Worm (Caenorhabditis elegans) whole organism, young adult: Measurements from ENCODE around the gene srx-135.

Experiments used
- B0019.2 ChIP-seq: fragments of 200-800 bp; sonication (Bioruptor generic); conservative IDR thresholded peaks from 2 replicates; pipeline ENCODE4 v1.3.6; 2022; ENCODE audit warnings: missing genetic modification reagents, missing genetic modification characterization, missing compliant biosample characterization
- C06A6.2 ChIP-seq: fragments of 200-800 bp; sonication (Bioruptor generic); conservative IDR thresholded peaks from 2 replicates; pipeline ENCODE4 v1.3.6; 2022; ENCODE audit warnings: missing genetic modification characterization, missing compliant biosample characterization
- D2030.7 ChIP-seq: fragments of 200-800 bp; sonication (Bioruptor generic); IDR thresholded peaks from 2 replicates; pipeline ENCODE4 v1.3.6; 2022; ENCODE audit warnings: missing genetic modification reagents, missing genetic modification characterization, missing compliant biosample characterization
- F10E7.11 ChIP-seq: sonication (generic microtip); optimal IDR thresholded peaks from 2 replicates; lab custom pipeline; 2017; ENCODE audit warnings: mild to moderate bottlenecking, missing genetic modification characterization, moderate library complexity, missing compliant biosample characterization
- F22D6.2 ChIP-seq: sonication (generic microtip); optimal IDR thresholded peaks from 2 replicates; lab custom pipeline; 2016; ENCODE audit warnings: mild to moderate bottlenecking, missing genetic modification characterization, missing compliant biosample characterization
- F23B12.7 ChIP-seq: sonication (generic microtip); optimal IDR thresholded peaks from 2 replicates; lab custom pipeline; 2017; ENCODE audit warnings: missing genetic modification characterization, mild to moderate bottlenecking, missing compliant biosample characterization, antibody characterized with exemption, moderate library complexity; ENCODE audit not compliant: insufficient read depth
- F33H1.4 ChIP-seq: fragments of 200-800 bp; sonication (Bioruptor generic); IDR thresholded peaks from 2 replicates; pipeline ENCODE4 v1.3.6; 2022; ENCODE audit warnings: missing genetic modification reagents, missing genetic modification characterization, missing compliant biosample characterization
- F49E8.2 ChIP-seq: sonication (generic microtip); optimal IDR thresholded peaks from 3 replicates; lab custom pipeline; 2017; ENCODE audit warnings: missing genetic modification characterization, mild to moderate bottlenecking, missing compliant biosample characterization, antibody characterized with exemption, moderate library complexity; ENCODE audit not compliant: insufficient read depth
- F57A8.1 ChIP-seq: fragments of 200-800 bp; sonication (Bioruptor generic); optimal IDR thresholded peaks from 2 replicates; lab custom pipeline; 2018; ENCODE audit warnings: mild to moderate bottlenecking, missing genetic modification characterization, moderate library complexity, missing compliant biosample characterization
- Y53F4B.3 ChIP-seq: fragments of 200-800 bp; sonication (Bioruptor generic); IDR thresholded peaks from 2 replicates; pipeline ENCODE4 v1.3.6; 2022; ENCODE audit warnings: missing genetic modification reagents, missing genetic modification characterization, missing compliant biosample characterization
- Y53G8AR.9 ChIP-seq: fragments of 200-800 bp; sonication (Bioruptor generic); conservative IDR thresholded peaks from 2 replicates; pipeline ENCODE4 v1.3.6; 2022; ENCODE audit warnings: missing genetic modification reagents, missing genetic modification characterization, missing compliant biosample characterization
- ZK185.1 ChIP-seq: sonication (generic microtip); optimal IDR thresholded peaks from 2 replicates; lab custom pipeline; 2016; ENCODE audit warnings: mild to moderate bottlenecking, missing genetic modification characterization, missing compliant biosample characterization; ENCODE audit not compliant: poor library complexity, severe bottlenecking
- akir-1 ChIP-seq: fragments of 200-800 bp; sonication (Bioruptor generic); optimal IDR thresholded peaks from 2 replicates; lab custom pipeline; 2018; ENCODE audit warnings: mild to moderate bottlenecking, missing genetic modification characterization, moderate library complexity, missing compliant biosample characterization
- ama-1 ChIP-seq, 3 experiments: fragments of 150-350 bp in 1 of 3; sonication (generic microtip) in 2 of 3; optimal IDR thresholded peaks; 2 replicates each; lab custom pipeline; 2014 to 2018; ENCODE audit warnings: missing biosample characterization in 2 of 3, missing genetic modification characterization in 2 of 3, missing genetic modification reagents in 2 of 3
- aptf-2 ChIP-seq: fragments of 200-800 bp; sonication (Bioruptor generic); conservative IDR thresholded peaks from 2 replicates; pipeline ENCODE4 v1.3.6; 2022; ENCODE audit warnings: missing genetic modification reagents, missing genetic modification characterization, missing compliant biosample characterization
- aptf-3 ChIP-seq: fragments of 200-800 bp; sonication (Bioruptor generic); IDR thresholded peaks from 2 replicates; pipeline ENCODE4 v1.3.6; 2022; ENCODE audit warnings: missing genetic modification characterization, missing compliant biosample characterization
- attf-3 ChIP-seq: fragments of 200-800 bp; sonication (Bioruptor generic); conservative IDR thresholded peaks from 2 replicates; pipeline ENCODE4 v1.3.6; 2022; ENCODE audit warnings: missing genetic modification reagents, missing genetic modification characterization, missing compliant biosample characterization
- ceh-27 ChIP-seq: fragments of 200-800 bp; sonication (Bioruptor generic); optimal IDR thresholded peaks from 2 replicates; lab custom pipeline; 2018; ENCODE audit warnings: mild to moderate bottlenecking, missing genetic modification characterization, moderate library complexity, missing compliant biosample characterization
- ceh-91 ChIP-seq: fragments of 200-800 bp; sonication (Bioruptor generic); IDR thresholded peaks from 2 replicates; pipeline ENCODE4 v1.3.6; 2022; ENCODE audit warnings: missing genetic modification reagents, missing genetic modification characterization, missing compliant biosample characterization
- dox-1 ChIP-seq: fragments of 200-800 bp; sonication (Bioruptor generic); IDR thresholded peaks from 2 replicates; pipeline ENCODE4 v1.3.6; 2022; ENCODE audit warnings: missing genetic modification reagents, missing genetic modification characterization, missing compliant biosample characterization
- dpff-1 ChIP-seq: sonication (generic microtip); optimal IDR thresholded peaks from 2 replicates; lab custom pipeline; 2017; ENCODE audit warnings: mild to moderate bottlenecking, missing genetic modification characterization, missing compliant biosample characterization
- dpl-1 ChIP-seq: fragments of 150-350 bp; optimal IDR thresholded peaks from 2 replicates; lab custom pipeline; 2014; ENCODE audit warnings: missing biosample characterization, missing genetic modification reagents, missing genetic modification characterization
- efl-1 ChIP-seq: fragments of 150-350 bp; optimal IDR thresholded peaks from 2 replicates; lab custom pipeline; 2014; ENCODE audit warnings: missing biosample characterization, missing genetic modification reagents, missing genetic modification characterization
- egrh-3 ChIP-seq: fragments of 200-800 bp; sonication (Bioruptor generic); IDR thresholded peaks from 2 replicates; pipeline ENCODE4 v1.3.6; 2022; ENCODE audit warnings: missing genetic modification reagents, missing genetic modification characterization, missing compliant biosample characterization
- ets-4 ChIP-seq: fragments of 200-800 bp; sonication (Bioruptor generic); optimal IDR thresholded peaks from 2 replicates; lab custom pipeline; 2018; ENCODE audit warnings: mild to moderate bottlenecking, missing genetic modification characterization, missing compliant biosample characterization
- hlh-26 ChIP-seq: fragments of 200-800 bp; sonication (Bioruptor generic); conservative IDR thresholded peaks from 2 replicates; pipeline ENCODE4 v1.3.6; 2022; ENCODE audit warnings: missing genetic modification reagents, missing genetic modification characterization, missing compliant biosample characterization
- hmg-1.2 ChIP-seq: fragments of 200-800 bp; sonication (Bioruptor generic); IDR thresholded peaks from 2 replicates; pipeline ENCODE4 v1.3.6; 2022; ENCODE audit warnings: missing genetic modification reagents, missing genetic modification characterization, missing compliant biosample characterization
- lag-1 ChIP-seq: fragments of 200-800 bp; sonication (Bioruptor generic); IDR thresholded peaks from 2 replicates; pipeline ENCODE4 v1.3.6; 2022; ENCODE audit warnings: missing genetic modification reagents, missing genetic modification characterization, missing compliant biosample characterization
- lin-26 ChIP-seq: fragments of 200-800 bp; sonication (Bioruptor generic); IDR thresholded peaks from 2 replicates; pipeline ENCODE4 v1.3.6; 2022; ENCODE audit warnings: missing genetic modification reagents, missing genetic modification characterization, missing compliant biosample characterization
- lsl-1 ChIP-seq: fragments of 200-800 bp; sonication (Bioruptor generic); optimal IDR thresholded peaks from 2 replicates; lab custom pipeline; 2018; ENCODE audit warnings: mild to moderate bottlenecking, missing genetic modification characterization, moderate library complexity, missing compliant biosample characterization
- madf-10 ChIP-seq: sonication (generic microtip); optimal IDR thresholded peaks from 2 replicates; lab custom pipeline; 2016; ENCODE audit warnings: mild to moderate bottlenecking, missing genetic modification characterization, missing compliant biosample characterization
- madf-3 ChIP-seq: fragments of 200-800 bp; sonication (Bioruptor generic); IDR thresholded peaks from 2 replicates; pipeline ENCODE4 v1.3.6; 2022; ENCODE audit warnings: missing genetic modification reagents, missing genetic modification characterization, missing compliant biosample characterization
- madf-6 ChIP-seq: fragments of 200-800 bp; sonication (Bioruptor generic); IDR thresholded peaks from 2 replicates; pipeline ENCODE4 v1.3.6; 2022; ENCODE audit warnings: missing genetic modification reagents, missing genetic modification characterization, missing compliant biosample characterization
- nhr-179 ChIP-seq: sonication (generic microtip); optimal IDR thresholded peaks from 2 replicates; lab custom pipeline; 2016; ENCODE audit warnings: mild to moderate bottlenecking, missing genetic modification characterization, missing compliant biosample characterization
- nhr-80 ChIP-seq: sonication (generic microtip); optimal IDR thresholded peaks from 2 replicates; lab custom pipeline; 2016; ENCODE audit warnings: missing genetic modification characterization, missing compliant biosample characterization
- rcor-1 ChIP-seq: fragments of 200-800 bp; sonication (Bioruptor generic); IDR thresholded peaks from 2 replicates; pipeline ENCODE4 v1.3.6; 2022; ENCODE audit warnings: missing genetic modification reagents, missing genetic modification characterization, missing compliant biosample characterization
- rec-8 ChIP-seq, 2 experiments: sonication (generic microtip); optimal IDR thresholded peaks; 2 replicates each; lab custom pipeline; 2016; ENCODE audit warnings: mild to moderate bottlenecking in 2 of 2, missing genetic modification characterization in 2 of 2, missing genetic modification reagents in 2 of 2, missing genotype in 2 of 2, missing biosample characterization in 1 of 2, missing compliant biosample characterization in 1 of 2, moderate library complexity in 1 of 2
- repo-1 ChIP-seq: sonication (generic microtip); optimal IDR thresholded peaks from 2 replicates; lab custom pipeline; 2017; ENCODE audit warnings: mild to moderate bottlenecking, missing genetic modification characterization, missing compliant biosample characterization
- snpc-1.3 ChIP-seq: sonication (generic microtip); optimal IDR thresholded peaks from 2 replicates; lab custom pipeline; 2017; ENCODE audit warnings: missing genetic modification characterization, mild to moderate bottlenecking, missing compliant biosample characterization, antibody characterized with exemption, moderate library complexity, missing genotype, missing genetic modification reagents; ENCODE audit not compliant: insufficient read depth
- snpc-4 ChIP-seq, 5 experiments: fragments of 150-350 bp in 1 of 5; sonication (generic microtip) in 4 of 5; optimal IDR thresholded peaks; 2 replicates each; lab custom pipeline; 2014 to 2018; ENCODE audit warnings: missing genetic modification characterization in 5 of 5, missing biosample characterization in 3 of 5, antibody characterized with exemption in 2 of 5, mild to moderate bottlenecking in 2 of 5, missing compliant biosample characterization in 2 of 5, missing genotype in 2 of 5, moderate library complexity in 2 of 5, missing genetic modification reagents in 1 of 5
- tlf-1 ChIP-seq: fragments of 200-800 bp; sonication (Bioruptor generic); optimal IDR thresholded peaks from 2 replicates; lab custom pipeline; 2018; ENCODE audit warnings: mild to moderate bottlenecking, missing genetic modification characterization, missing compliant biosample characterization
- unc-130 ChIP-seq: sonication (generic microtip); optimal IDR thresholded peaks from 2 replicates; lab custom pipeline; 2016; ENCODE audit warnings: missing genetic modification reagents, missing genetic modification characterization, missing compliant biosample characterization
- xnd-1 ChIP-seq: sonication (generic microtip); optimal IDR thresholded peaks from 2 replicates; lab custom pipeline; 2016; ENCODE audit warnings: missing genotype, missing genetic modification reagents, missing genetic modification characterization, missing compliant biosample characterization
- zfh-2 ChIP-seq: fragments of 200-800 bp; sonication (Bioruptor generic); conservative IDR thresholded peaks from 2 replicates; pipeline ENCODE4 v1.3.6; 2022; ENCODE audit warnings: missing genetic modification reagents, missing genetic modification characterization, missing compliant biosample characterization
- ztf-18 ChIP-seq: sonication (generic microtip); optimal IDR thresholded peaks from 2 replicates; lab custom pipeline; 2016; ENCODE audit warnings: missing genotype, mild to moderate bottlenecking, missing genetic modification characterization, missing compliant biosample characterization
- ztf-26 ChIP-seq: sonication (generic microtip); optimal IDR thresholded peaks from 2 replicates; lab custom pipeline; 2017; ENCODE audit warnings: missing genetic modification characterization, missing compliant biosample characterization

srx-135 gene

ce11 chrV:13907557-13908104 is 48.6 kb downstream of the srx-135 start (continued):
- TF ChIP-seq rec-8 (tag; optimal IDR thresholded peaks at IDR 0.05; lab: Kevin White, UChicago) (no peak), F10E7.11 (peak; percentile 65), rcor-1 (GFP tag; lab: Robert Waterston, UW) (peak; percentile 19; the same call in 1 of the 2 replicates), dox-1 (GFP tag; lab: Robert Waterston, UW) (peak; percentile 79), ztf-26 (tag; lab: Kevin White, UChicago) (peak; percentile 86), madf-6 (no peak; the same call in 1 of the 2 replicates), B0019.2 (GFP tag; lab: Robert Waterston, UW) (no peak; the same call in 1 of the 2 replicates), lsl-1 (no peak), ceh-27 (GFP tag; lab: Kevin White, UChicago) (peak; percentile 41), madf-3 (GFP tag; lab: Robert Waterston, UW) (peak; percentile 69), ama-1 (optimal IDR thresholded peaks at IDR 0.05; lab: Kevin White, UChicago) (peak; percentile 91), ama-1 (GFP tag; optimal IDR thresholded peaks at IDR 0.05; lab: Kevin White, UChicago) (no peak), lag-1 (GFP tag; lab: Robert Waterston, UW) (0 out of 2 replicates have a peak, but pooled peaks have one; percentile 69), snpc-1.3 (tag; lab: Kevin White, UChicago) (no peak), attf-3 (GFP tag; lab: Robert Waterston, UW) (0 out of 2 replicates have a peak, but pooled peaks have one; percentile 16), C06A6.2 (GFP tag; lab: Robert Waterston, UW) (peak; percentile 74), aptf-3 (peak; percentile 88; the same call in 1 of the 2 replicates), ztf-18 (tag; lab: Kevin White, UChicago) (no peak), Y53F4B.3 (GFP tag; lab: Robert Waterston, UW) (no peak; the same call in 1 of the 2 replicates), D2030.7 (no peak; the same call in 1 of the 2 replicates), F33H1.4 (GFP tag; lab: Robert Waterston, UW) (no peak; the same call in none of the 2 replicates), efl-1 (GFP tag; lab: Kevin White, UChicago) (no peak), dpff-1 (tag; lab: Kevin White, UChicago) (no peak), nhr-80 (tag; lab: Kevin White, UChicago) (peak; percentile 47), egrh-3 (GFP tag; lab: Robert Waterston, UW) (no peak), F49E8.2 (no peak), aptf-2 (no peak), ZK185.1 (peak; percentile 78), akir-1 (no peak), hlh-26 (GFP tag; lab: Robert Waterston, UW) (no peak), lin-26 (GFP tag; lab: Robert Waterston, UW) (peak; percentile 91), ets-4 (peak; percentile 81), repo-1 (peak; percentile 98), F23B12.7 (tag; lab: Kevin White, UChicago) (no peak), hmg-1.2 (GFP tag; lab: Robert Waterston, UW) (peak; percentile 56), dpl-1 (GFP tag; lab: Kevin White, UChicago) (no peak), F22D6.2 (tag; lab: Kevin White, UChicago) (peak; percentile 56), Y53G8AR.9 (peak; percentile 95), unc-130 (no peak), nhr-179 (tag; lab: Kevin White, UChicago) (no peak), snpc-4 (GFP tag; optimal IDR thresholded peaks at IDR 0.05; lab: Kevin White, UChicago) (no peak), snpc-4 (tag; optimal IDR thresholded peaks at IDR 0.05; lab: Kevin White, UChicago) (peak in 1 of 4 experiments; percentile 34), tlf-1 (peak; percentile 91), madf-10 (tag; lab: Kevin White, UChicago) (peak; percentile 64), zfh-2 (GFP tag; lab: Robert Waterston, UW) (no peak), xnd-1 (tag; lab: Kevin White, UChicago) (no peak), F57A8.1 (no peak), ceh-91 (GFP tag; lab: Robert Waterston, UW) (no peak)
